Fruit fly (Drosophila melanogaster): ENCODE measurements around the gene CG13305.

- TF ChIP-seq CTCF (optimal IDR thresholded peaks at IDR 0.05), result no peak
- TF ChIP-seq CG8478 (optimal IDR thresholded peaks at IDR 0.05), result no peak
Observed at dm6 chr3L:8691891-8692874, 45.6 kb upstream of the CG13305 start.

Data from S2 (cell line).